Fruit fly (Drosophila melanogaster) whole organism: ENCODE results near the gene Tengl3.

Experiments
- CG8478 ChIP-seq: fragments of >200 bp; optimal IDR thresholded peaks from 2 replicates; lab custom pipeline; 2018; ENCODE audit warnings: inconsistent platforms
- Dll ChIP-seq: fragments of >200 bp; optimal IDR thresholded peaks from 2 replicates; lab custom pipeline; 2017
- EcR ChIP-seq, 2 experiments: fragments of >200 bp; optimal IDR thresholded peaks; 2 replicates each; lab custom pipeline; 2017; ENCODE audit warnings: missing biosample characterization in 2 of 2, missing genetic modification characterization in 2 of 2, missing genetic modification reagents in 2 of 2
- pan ChIP-seq: fragments of >200 bp; optimal IDR thresholded peaks from 2 replicates; lab custom pipeline; 2017
- psq ChIP-seq: fragments of >200 bp; optimal IDR thresholded peaks from 2 replicates; lab custom pipeline; 2017
- usp ChIP-seq: fragments of >200 bp; optimal IDR thresholded peaks from 2 replicates; lab custom pipeline; 2017; ENCODE audit warnings: missing biosample characterization, missing genetic modification characterization, mixed read lengths

Tengl3 gene

dm6 chr2L:2242783-2243182, 4.7 kb upstream of the Tengl3 start:
- no peak for TF ChIP-seq psq (lab: Kevin White, UChicago)
- no peak for TF ChIP-seq EcR (GFP tag; optimal IDR thresholded peaks at IDR 0.05; lab: Kevin White, UChicago)
- TF ChIP-seq pan (lab: Kevin White, UChicago) = no peak
- TF ChIP-seq CG8478 (lab: Kevin White, UChicago) = no peak
- no peak for TF ChIP-seq Dll
- no peak for TF ChIP-seq usp

- no peak for TF ChIP-seq pan (lab: Kevin White, UChicago)
- peak in 1 of 2 experiments; percentile 42 for TF ChIP-seq EcR (GFP tag; optimal IDR thresholded peaks at IDR 0.05; lab: Kevin White, UChicago)
- peak; percentile 96 for TF ChIP-seq Dll
- no peak for TF ChIP-seq usp
These were observed 4.1 kb upstream of the Tengl3 start, which contains the start of gene CG4267 for dm6 chr2L:2242139-2242538. Gene CG4267 (plus strand): TSS chr2L:2242378.

- TF ChIP-seq EcR (GFP tag; optimal IDR thresholded peaks at IDR 0.05; lab: Kevin White, UChicago) (no peak), CG8478 (lab: Kevin White, UChicago) (no peak), Dll (no peak), usp (no peak), pan (lab: Kevin White, UChicago) (no peak), psq (lab: Kevin White, UChicago) (no peak)
These were observed 2.4 kb upstream of the Tengl3 start, which contains the start of gene Tengl1 for dm6 chr2L:2240493-2240892. Gene Tengl1 (minus strand): TSS chr2L:2240593.

- TF ChIP-seq usp (no peak), pan (lab: Kevin White, UChicago) (no peak), CG8478 (lab: Kevin White, UChicago) (no peak), psq (lab: Kevin White, UChicago) (no peak), EcR (GFP tag; optimal IDR thresholded peaks at IDR 0.05; lab: Kevin White, UChicago) (no peak), Dll (no peak)
These were observed 1.2 kb upstream of the Tengl3 start, which contains the start of gene Tengl2 for dm6 chr2L:2239284-2239683. Gene Tengl2 (minus strand): TSS chr2L:2239384.

- no peak for TF ChIP-seq pan (lab: Kevin White, UChicago)
- TF ChIP-seq CG8478 (lab: Kevin White, UChicago) = no peak
- no peak for TF ChIP-seq EcR (GFP tag; optimal IDR thresholded peaks at IDR 0.05; lab: Kevin White, UChicago)
- no peak for TF ChIP-seq usp
- no peak for TF ChIP-seq Dll
- no peak for TF ChIP-seq psq (lab: Kevin White, UChicago)
These were observed 1.3 kb downstream of the Tengl3 start, which contains the start of gene Sec24CD for dm6 chr2L:2236722-2237121. Gene Sec24CD (minus strand): TSS chr2L:2236844.

- TF ChIP-seq Dll = no peak
- no peak for TF ChIP-seq psq (lab: Kevin White, UChicago)
- no peak for TF ChIP-seq pan (lab: Kevin White, UChicago)
- TF ChIP-seq CG8478 (lab: Kevin White, UChicago) = no peak
- no peak for TF ChIP-seq usp
- no peak for TF ChIP-seq EcR (GFP tag; optimal IDR thresholded peaks at IDR 0.05; lab: Kevin White, UChicago)
These were observed 9.7 kb downstream of the Tengl3 start for dm6 chr2L:2228179-2228849.

- no peak for TF ChIP-seq usp
- no peak for TF ChIP-seq psq (lab: Kevin White, UChicago)
- no peak for TF ChIP-seq Dll
- no peak for TF ChIP-seq pan (lab: Kevin White, UChicago)
- no peak for TF ChIP-seq EcR (GFP tag; optimal IDR thresholded peaks at IDR 0.05; lab: Kevin White, UChicago)
- no peak for TF ChIP-seq CG8478 (lab: Kevin White, UChicago)
These were observed 10.7 kb downstream of the Tengl3 start for dm6 chr2L:2227316-2227715.

- TF ChIP-seq usp (no peak), pan (lab: Kevin White, UChicago) (no peak), psq (lab: Kevin White, UChicago) (no peak), Dll (no peak), EcR (GFP tag; optimal IDR thresholded peaks at IDR 0.05; lab: Kevin White, UChicago) (no peak), CG8478 (lab: Kevin White, UChicago) (no peak)
These were observed 11.6 kb downstream of the Tengl3 start, which contains the start of the genes CG15387 and sau for dm6 chr2L:2226259-2227121. Gene CG15387 (minus strand): TSS chr2L:2226294. Gene sau (plus strand): TSS chr2L:2226342.

- TF ChIP-seq EcR (GFP tag; optimal IDR thresholded peaks at IDR 0.05; lab: Kevin White, UChicago) = no peak
- no peak for TF ChIP-seq Dll
- TF ChIP-seq usp = no peak
- no peak for TF ChIP-seq psq (lab: Kevin White, UChicago)
- no peak for TF ChIP-seq pan (lab: Kevin White, UChicago)
- no peak for TF ChIP-seq CG8478 (lab: Kevin White, UChicago)
These were observed 15.7 kb downstream of the Tengl3 start for dm6 chr2L:2222377-2222776.

dm6 chr2L:2221649-2222150, 16.4 kb downstream of the Tengl3 start:
- TF ChIP-seq EcR (GFP tag; optimal IDR thresholded peaks at IDR 0.05; lab: Kevin White, UChicago) = no peak
- no peak for TF ChIP-seq CG8478 (lab: Kevin White, UChicago)
- no peak for TF ChIP-seq psq (lab: Kevin White, UChicago)
- TF ChIP-seq pan (lab: Kevin White, UChicago) = no peak
- TF ChIP-seq usp = no peak
- TF ChIP-seq Dll = no peak

- no peak for TF ChIP-seq psq (lab: Kevin White, UChicago)
- TF ChIP-seq CG8478 (lab: Kevin White, UChicago) = no peak
- TF ChIP-seq EcR (GFP tag; optimal IDR thresholded peaks at IDR 0.05; lab: Kevin White, UChicago) = no peak
- no peak for TF ChIP-seq pan (lab: Kevin White, UChicago)
- TF ChIP-seq Dll = no peak
These were observed 17.3 kb downstream of the Tengl3 start, which contains the start of gene papi for dm6 chr2L:2220573-2221332. Gene papi (plus strand): TSS chr2L:2220748.
